Worm (Caenorhabditis elegans) whole organism, late embryonic: Measurements from ENCODE around the gene fbxc-24.
"Not testable (repeated sequence)": the region's sequence is repeated elsewhere in the genome, so short reads cannot be mapped to it uniquely, and the experiment has no call there.

ENCODE experiments used
- K02D7.2 ChIP-seq: sonication (generic microtip); optimal IDR thresholded peaks from 2 replicates; lab custom pipeline; 2017; ENCODE audit warnings: mild to moderate bottlenecking, missing genetic modification characterization, missing compliant biosample characterization
- T23F11.4 ChIP-seq: fragments of 200-800 bp; sonication (Bioruptor generic); optimal IDR thresholded peaks from 2 replicates; lab custom pipeline; 2018; ENCODE audit warnings: mild to moderate bottlenecking, missing genetic modification characterization, missing compliant biosample characterization
- ahr-1 ChIP-seq: sonication (generic microtip); optimal IDR thresholded peaks from 2 replicates; lab custom pipeline; 2016; ENCODE audit warnings: missing genetic modification characterization, missing compliant biosample characterization
- ceh-18 ChIP-seq: sonication (generic microtip); optimal IDR thresholded peaks from 2 replicates; lab custom pipeline; 2016; ENCODE audit warnings: missing genetic modification characterization, missing compliant biosample characterization
- ceh-19 ChIP-seq: fragments of 200-800 bp; sonication (Bioruptor generic); optimal IDR thresholded peaks from 2 replicates; lab custom pipeline; 2018; ENCODE audit warnings: mild to moderate bottlenecking, missing genetic modification characterization, missing compliant biosample characterization
- ceh-22 ChIP-seq: sonication (generic microtip); optimal IDR thresholded peaks from 2 replicates; lab custom pipeline; 2017; ENCODE audit warnings: missing biosample characterization, missing genetic modification characterization
- ceh-34 ChIP-seq: sonication (generic microtip); optimal IDR thresholded peaks from 2 replicates; lab custom pipeline; 2016; ENCODE audit warnings: mild to moderate bottlenecking, missing genetic modification characterization, missing compliant biosample characterization
- ceh-48 ChIP-seq: sonication (generic microtip); optimal IDR thresholded peaks from 2 replicates; lab custom pipeline; 2016; ENCODE audit warnings: missing genetic modification characterization, inconsistent platforms, missing compliant biosample characterization
- ceh-9 ChIP-seq: sonication (generic microtip); optimal IDR thresholded peaks from 2 replicates; lab custom pipeline; 2016; ENCODE audit warnings: mild to moderate bottlenecking, missing genetic modification characterization, inconsistent platforms, missing compliant biosample characterization
- che-1 ChIP-seq: sonication (generic microtip); optimal IDR thresholded peaks from 2 replicates; lab custom pipeline; 2016; ENCODE audit warnings: mild to moderate bottlenecking, missing genetic modification characterization, missing compliant biosample characterization
- elt-4 ChIP-seq: sonication (generic microtip); optimal IDR thresholded peaks from 2 replicates; lab custom pipeline; 2016; ENCODE audit warnings: missing genetic modification characterization, missing compliant biosample characterization
- ets-4 ChIP-seq: sonication (generic microtip); optimal IDR thresholded peaks from 2 replicates; lab custom pipeline; 2016; ENCODE audit warnings: missing genetic modification characterization, missing compliant biosample characterization
- eyg-1 ChIP-seq: sonication (generic microtip); optimal IDR thresholded peaks from 2 replicates; lab custom pipeline; 2016; ENCODE audit warnings: missing genotype, missing genetic modification characterization, missing compliant biosample characterization
- fax-1 ChIP-seq: sonication (generic microtip); optimal IDR thresholded peaks from 2 replicates; lab custom pipeline; 2016; ENCODE audit warnings: missing genotype, missing genetic modification characterization, missing compliant biosample characterization
- fkh-10 ChIP-seq: fragments of 150-350 bp; optimal IDR thresholded peaks from 2 replicates; lab custom pipeline; 2014; ENCODE audit warnings: missing biosample characterization, missing genetic modification reagents, missing genetic modification characterization
- hlh-15 ChIP-seq: sonication (generic microtip); optimal IDR thresholded peaks from 2 replicates; lab custom pipeline; 2016; ENCODE audit warnings: missing genetic modification characterization, missing compliant biosample characterization
- hlh-30 ChIP-seq: sonication (generic microtip); optimal IDR thresholded peaks from 2 replicates; lab custom pipeline; 2017; ENCODE audit warnings: antibody characterized with exemption, missing genetic modification characterization, missing compliant biosample characterization; ENCODE audit not compliant: insufficient read depth
- lim-6 ChIP-seq: sonication (generic microtip); optimal IDR thresholded peaks from 2 replicates; lab custom pipeline; 2016; ENCODE audit warnings: missing genetic modification characterization, missing compliant biosample characterization
- mec-3 ChIP-seq: sonication (generic microtip); optimal IDR thresholded peaks from 2 replicates; lab custom pipeline; 2016; ENCODE audit warnings: borderline replicate concordance, missing genetic modification characterization, missing compliant biosample characterization
- odd-2 ChIP-seq: sonication (generic microtip); optimal IDR thresholded peaks from 2 replicates; lab custom pipeline; 2017; ENCODE audit warnings: antibody characterized with exemption, mild to moderate bottlenecking, missing genetic modification characterization, missing compliant biosample characterization
- pag-3 ChIP-seq: sonication (generic microtip); optimal IDR thresholded peaks from 2 replicates; lab custom pipeline; 2016; ENCODE audit warnings: missing compliant biosample characterization, missing genetic modification characterization, borderline replicate concordance
- pat-9 ChIP-seq: fragments of 200-800 bp; sonication (Bioruptor generic); optimal IDR thresholded peaks from 2 replicates; lab custom pipeline; 2018; ENCODE audit warnings: mild to moderate bottlenecking, missing genetic modification characterization, moderate library complexity, missing compliant biosample characterization
- pax-1 ChIP-seq: fragments of 150-350 bp; optimal IDR thresholded peaks from 2 replicates; lab custom pipeline; 2014; ENCODE audit warnings: missing biosample characterization, missing genetic modification characterization
- pqm-1 ChIP-seq: sonication (generic microtip); optimal IDR thresholded peaks from 2 replicates; lab custom pipeline; 2016; ENCODE audit warnings: missing genetic modification characterization, missing compliant biosample characterization
- sdc-2 ChIP-seq: sonication (generic microtip); optimal IDR thresholded peaks from 2 replicates; lab custom pipeline; 2016; ENCODE audit warnings: missing genotype, missing genetic modification characterization, missing compliant biosample characterization
- sox-4 ChIP-seq: sonication (generic microtip); optimal IDR thresholded peaks from 2 replicates; lab custom pipeline; 2017; ENCODE audit warnings: mild to moderate bottlenecking, missing genetic modification characterization, inconsistent platforms, missing compliant biosample characterization
- tbx-7 ChIP-seq: sonication (generic microtip); optimal IDR thresholded peaks from 2 replicates; lab custom pipeline; 2016; ENCODE audit warnings: missing genotype, missing genetic modification characterization, missing compliant biosample characterization
- unc-55 ChIP-seq: sonication (generic microtip); optimal IDR thresholded peaks from 2 replicates; lab custom pipeline; 2017; ENCODE audit warnings: missing biosample characterization, missing genetic modification reagents, missing genetic modification characterization
- unc-86 ChIP-seq: sonication (generic microtip); optimal IDR thresholded peaks from 2 replicates; lab custom pipeline; 2016; ENCODE audit warnings: missing genetic modification characterization, missing compliant biosample characterization
- ztf-16 ChIP-seq: sonication (generic microtip); optimal IDR thresholded peaks from 2 replicates; lab custom pipeline; 2017; ENCODE audit warnings: missing genetic modification characterization, missing compliant biosample characterization

Gene fbxc-24

DNA sequence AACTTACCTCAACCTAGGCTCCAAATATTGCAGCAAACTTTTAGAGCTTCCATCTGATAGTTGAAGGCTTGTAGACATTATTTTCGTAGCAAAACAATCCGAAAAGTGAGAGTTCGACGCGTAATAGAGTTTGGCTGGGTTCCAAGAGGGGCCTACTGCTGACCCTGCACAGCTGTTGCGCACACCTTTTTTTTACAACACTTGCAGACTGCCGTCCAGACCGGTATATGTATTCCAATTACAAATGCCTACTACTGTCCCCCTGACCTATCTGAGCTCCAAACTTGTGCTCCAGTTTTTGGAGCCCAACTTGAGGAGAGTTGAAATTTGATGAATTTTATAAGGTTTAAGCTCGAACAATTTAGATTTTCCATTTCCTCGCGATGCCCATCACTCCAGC is at the start of gene fbxc-24, which contains the start of gene fbxc-27:
fbxc-24 (minus strand) TSS at position 101 of the 400 bp plus-strand sequence.
fbxc-27 (plus strand) TSS at position 216 of the 400 bp plus-strand sequence.
- no peak for TF ChIP-seq che-1 (tag; lab: Kevin White, UChicago)
- TF ChIP-seq fkh-10 (GFP tag; lab: Kevin White, UChicago): no peak
- no peak for TF ChIP-seq fax-1

ce11 chrII:958618-959017 is 49.2 kb upstream of the fbxc-24 start, which contains the start of gene sdz-4:
sdz-4 (plus strand) TSS chrII:958918.
- TF ChIP-seq ceh-9 (tag; lab: Kevin White, UChicago) (no peak), sdc-2 (no peak), ceh-19 (GFP tag; lab: Kevin White, UChicago) (no peak), unc-55 (no peak), elt-4 (no peak), unc-86 (tag; lab: Kevin White, UChicago) (no peak), mec-3 (no peak), lim-6 (no peak), ceh-34 (no peak)
- TF ChIP-seq, all 69 proteins: peak for 0

DNA sequence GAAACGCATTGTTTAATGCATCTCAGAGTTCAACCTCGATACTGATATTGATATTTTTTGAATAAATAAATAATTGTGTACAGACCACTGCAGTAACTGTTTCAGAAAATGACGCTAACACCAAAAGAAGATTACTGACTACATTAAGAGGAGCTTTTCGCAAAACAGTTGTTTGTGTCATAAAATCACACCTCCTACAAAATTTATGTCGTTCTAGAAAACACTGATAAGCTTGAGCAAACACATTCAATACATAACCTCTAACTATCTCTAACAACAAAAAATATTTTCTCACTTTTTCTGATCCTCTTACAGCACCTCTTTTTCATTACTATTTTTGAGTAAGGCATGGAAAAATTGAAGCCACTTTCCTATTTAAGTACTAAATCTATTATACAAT is 45.2 kb upstream of the fbxc-24 start, which contains the start of gene fbxc-7:
fbxc-7 (plus strand) TSS at position 301 of the 400 bp plus-strand sequence.
- TF ChIP-seq lim-6; odd-2; ceh-18 (tag; lab: Kevin White, UChicago): not testable (repeated sequence)

DNA sequence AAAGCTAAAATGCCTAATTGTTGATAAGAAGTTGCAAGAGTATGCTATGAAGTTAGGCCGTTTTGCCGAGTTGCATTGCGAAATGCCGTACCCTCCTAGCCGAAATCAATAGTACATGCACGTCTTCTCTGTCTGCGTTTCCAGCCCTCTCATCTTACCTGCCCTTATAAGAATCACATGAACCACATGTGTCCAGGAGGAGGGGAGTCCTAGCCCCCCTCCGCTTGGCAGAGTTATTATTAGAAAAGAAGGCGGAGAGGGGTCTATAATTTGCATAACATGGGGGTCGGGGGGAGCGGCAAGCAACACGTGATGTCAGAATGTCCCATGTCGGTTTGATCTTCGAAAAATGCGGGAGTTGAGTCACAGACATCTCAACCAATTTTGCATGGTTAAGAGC is 43.6 kb upstream of the fbxc-24 start:
- TF ChIP-seq ceh-48 (tag; lab: Kevin White, UChicago): peak; percentile 6
- peak; percentile 60 for TF ChIP-seq hlh-30 (tag; lab: Kevin White, UChicago)
- TF ChIP-seq K02D7.2 (tag; lab: Kevin White, UChicago): no peak
- no peak for TF ChIP-seq pat-9

ce11 chrII:950374-950773 is 40.9 kb upstream of the fbxc-24 start:
- TF ChIP-seq ceh-48 (tag; lab: Kevin White, UChicago) (peak; percentile 46), ceh-19 (GFP tag; lab: Kevin White, UChicago) (peak; percentile 28), ceh-18 (tag; lab: Kevin White, UChicago) (no peak), sox-4 (tag; lab: Kevin White, UChicago) (no peak)
- TF ChIP-seq, all 69 proteins: peak for 2

DNA sequence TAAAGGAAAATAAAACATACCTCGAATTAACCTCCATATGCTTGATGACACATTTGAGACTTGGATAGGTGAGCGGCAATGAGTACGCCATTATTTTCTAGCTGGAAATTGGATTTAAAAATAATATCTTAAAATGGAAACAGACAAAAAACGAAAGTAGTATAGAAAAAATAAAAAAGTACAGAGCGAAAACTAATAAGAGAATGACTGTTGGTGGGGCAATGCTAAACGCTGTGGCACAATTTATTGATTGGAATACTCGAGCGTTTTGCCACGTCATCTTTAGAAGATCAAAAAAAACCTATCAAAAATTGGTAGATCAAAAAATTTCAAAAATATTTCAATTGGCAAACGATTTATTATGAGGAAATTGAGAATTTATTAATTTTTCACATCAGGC is 38.6 kb upstream of the fbxc-24 start, which contains the start of gene fbxc-32:
fbxc-32 (minus strand) TSS at position 101 of the 400 bp plus-strand sequence.
- no peak for TF ChIP-seq pqm-1 (tag; lab: Kevin White, UChicago)
- no peak for TF ChIP-seq ahr-1 (tag; lab: Kevin White, UChicago)
- TF ChIP-seq mec-3: no peak
- no peak for TF ChIP-seq sox-4 (tag; lab: Kevin White, UChicago)
- no peak for TF ChIP-seq lim-6
- TF ChIP-seq ceh-48 (tag; lab: Kevin White, UChicago): no peak
- TF ChIP-seq eyg-1: no peak
- TF ChIP-seq pax-1: no peak

DNA sequence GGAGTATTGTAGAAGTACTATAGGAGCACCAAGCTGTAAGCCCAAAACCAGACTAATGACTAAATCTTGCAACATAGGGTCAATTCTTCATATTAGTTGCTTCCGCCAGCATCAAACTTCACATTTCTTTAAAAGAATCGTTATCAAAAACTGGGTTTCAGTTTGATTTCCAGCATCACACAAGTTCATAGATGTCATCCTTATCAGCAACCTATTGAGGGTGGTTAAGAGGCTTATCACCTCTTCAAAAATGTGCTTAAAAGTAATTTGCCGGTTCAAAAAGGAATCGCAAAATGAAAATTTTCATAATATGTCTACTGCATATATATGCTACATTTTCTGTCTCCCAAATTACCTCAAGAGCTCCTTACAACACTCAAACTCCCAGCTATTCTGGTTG is 34.3 kb upstream of the fbxc-24 start, which contains the start of gene clec-43:
clec-43 (plus strand) TSS at position 294 of the 400 bp plus-strand sequence.
- TF ChIP-seq pqm-1 (tag; lab: Kevin White, UChicago) (no peak), ets-4 (tag; lab: Kevin White, UChicago) (no peak), ceh-18 (tag; lab: Kevin White, UChicago) (no peak), ztf-16 (tag; lab: Kevin White, UChicago) (no peak), ceh-22 (tag; lab: Kevin White, UChicago) (no peak), ahr-1 (tag; lab: Kevin White, UChicago) (no peak), pag-3 (tag; lab: Kevin White, UChicago) (no peak), hlh-15 (tag; lab: Kevin White, UChicago) (no peak), tbx-7 (tag; lab: Kevin White, UChicago) (no peak), T23F11.4 (GFP tag; lab: Kevin White, UChicago) (no peak)
